Worm (Caenorhabditis elegans): ENCODE results near the gene rdy-2.

DNA sequence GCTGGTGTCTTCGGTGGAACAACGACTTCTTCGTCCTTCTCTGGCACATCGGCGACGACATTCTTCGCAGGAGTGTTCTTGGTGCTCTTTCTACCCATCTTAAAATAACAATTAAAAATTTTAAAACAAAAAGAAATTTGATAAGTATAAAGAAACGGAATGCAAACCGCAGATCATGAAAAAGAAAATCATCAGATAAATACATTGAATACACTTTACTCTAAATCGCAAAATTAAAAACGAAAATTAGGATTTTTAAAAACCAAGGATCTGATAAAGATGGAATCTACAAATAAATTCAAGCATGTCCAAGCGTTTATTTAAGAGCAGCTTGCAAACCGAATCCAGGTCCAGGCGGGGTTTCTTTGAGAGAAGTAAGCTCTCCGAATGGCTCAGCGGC is 23.6 kb upstream of the rdy-2 start, which contains the start of gene F53F4.11:
- no peak for TF ChIP-seq ztf-11 (tag; optimal IDR thresholded peaks at IDR 0.05)
- TF ChIP-seq egl-27 (tag; optimal IDR thresholded peaks at IDR 0.05): no peak
- TF ChIP-seq lin-15B (tag; optimal IDR thresholded peaks at IDR 0.05): no peak
- TF ChIP-seq F37D6.2 (tag; optimal IDR thresholded peaks at IDR 0.05): no peak
- TF ChIP-seq ceh-20 (GFP tag; IDR thresholded peaks at IDR 0.05): no peak
- no peak for TF ChIP-seq nhr-76 (tag; optimal IDR thresholded peaks at IDR 0.05)
- TF ChIP-seq nhr-28 (tag; optimal IDR thresholded peaks at IDR 0.05): no peak
